Worm (Caenorhabditis elegans) whole organism, L1 larva: Measurements from ENCODE around the gene F46C5.9.

Experiments
- C04F5.9 ChIP-seq: sonication (generic microtip); optimal IDR thresholded peaks from 2 replicates; lab custom pipeline; 2016; ENCODE audit warnings: missing genetic modification characterization, missing compliant biosample characterization
- C16A3.4 ChIP-seq: fragments of 150-350 bp; optimal IDR thresholded peaks from 2 replicates; lab custom pipeline; 2014; ENCODE audit warnings: missing biosample characterization, missing genetic modification characterization
- C34B4.2 ChIP-seq: sonication (generic microtip); optimal IDR thresholded peaks from 2 replicates; lab custom pipeline; 2017; ENCODE audit warnings: mild to moderate bottlenecking, missing genetic modification characterization, missing compliant biosample characterization
- Y116A8C.19 ChIP-seq: sonication (generic microtip); optimal IDR thresholded peaks from 2 replicates; lab custom pipeline; 2016; ENCODE audit warnings: missing compliant biosample characterization, missing genetic modification characterization, borderline replicate concordance
- aha-1 ChIP-seq: fragments of 150-350 bp; optimal IDR thresholded peaks from 2 replicates; lab custom pipeline; 2014; ENCODE audit warnings: missing biosample characterization, missing genetic modification characterization
- ama-1 ChIP-seq: fragments of 150-350 bp; optimal IDR thresholded peaks from 2 replicates; lab custom pipeline; 2014
- blmp-1 ChIP-seq: fragments of 150-350 bp; optimal IDR thresholded peaks from 2 replicates; lab custom pipeline; 2014; ENCODE audit warnings: missing biosample characterization, missing genetic modification characterization
- ceh-63 ChIP-seq: fragments of 200-800 bp; sonication (Bioruptor generic); optimal IDR thresholded peaks from 2 replicates; lab custom pipeline; 2018; ENCODE audit warnings: mild to moderate bottlenecking, missing genetic modification characterization, missing compliant biosample characterization
- ceh-8 ChIP-seq: fragments of 200-800 bp; sonication (Bioruptor generic); optimal IDR thresholded peaks from 2 replicates; lab custom pipeline; 2018; ENCODE audit warnings: mild to moderate bottlenecking, missing genetic modification characterization, moderate library complexity, missing compliant biosample characterization
- ceh-82 ChIP-seq, 3 experiments: fragments of 150-350 bp in 1 of 3; sonication (generic microtip) in 2 of 3; optimal IDR thresholded peaks; 2 replicates each; lab custom pipeline; 2014 to 2017; ENCODE audit warnings: missing biosample characterization in 3 of 3, missing genetic modification characterization in 3 of 3
- ceh-88 ChIP-seq: fragments of 200-800 bp; sonication (Bioruptor generic); IDR thresholded peaks from 2 replicates; pipeline ENCODE4 v1.3.6; 2022; ENCODE audit warnings: missing genetic modification characterization, missing compliant biosample characterization
- dpl-1 ChIP-seq, 3 experiments: fragments of 150-350 bp in 2 of 3; sonication (generic microtip) in 1 of 3; optimal IDR thresholded peaks; 2 replicates each; lab custom pipeline; 2014 to 2017; ENCODE audit warnings: missing biosample characterization in 3 of 3, missing genetic modification characterization in 3 of 3, missing genetic modification reagents in 3 of 3
- efl-1 ChIP-seq, 4 experiments: fragments of 150-350 bp; optimal IDR thresholded peaks in 3 of 4; peaks in 1 of 4; 1 replicate in 1 of 4; 2 replicates in 3 of 4; lab custom pipeline; 2014; ENCODE audit warnings: missing biosample characterization in 2 of 4, missing genetic modification characterization in 2 of 4, missing genetic modification reagents in 2 of 4
- egl-27 ChIP-seq, 2 experiments: fragments of 150-350 bp in 1 of 2; sonication (generic microtip); optimal IDR thresholded peaks; 3 replicates each; lab custom pipeline; 2017 to 2018; ENCODE audit warnings: missing biosample characterization in 2 of 2, missing genetic modification characterization in 2 of 2, missing genetic modification reagents in 2 of 2
- elt-2 ChIP-seq: sonication (generic microtip); optimal IDR thresholded peaks from 2 replicates; lab custom pipeline; 2016; ENCODE audit warnings: missing genetic modification characterization, mild to moderate bottlenecking, inconsistent platforms, missing compliant biosample characterization, missing genetic modification reagents
- elt-3 ChIP-seq, 6 experiments: fragments of 150-350 bp in 1 of 6; sonication (generic microtip); optimal IDR thresholded peaks; 2 replicates each; lab custom pipeline; 2017 to 2018; ENCODE audit warnings: missing biosample characterization in 6 of 6, missing genetic modification characterization in 6 of 6, inconsistent platforms in 1 of 6
- ets-5 ChIP-seq: fragments of 200-800 bp; sonication (Bioruptor generic); IDR thresholded peaks from 2 replicates; pipeline ENCODE4 v1.3.6; 2022; ENCODE audit warnings: missing genetic modification characterization, missing compliant biosample characterization
- fkh-8 ChIP-seq: sonication (generic microtip); optimal IDR thresholded peaks from 2 replicates; lab custom pipeline; 2016; ENCODE audit warnings: mild to moderate bottlenecking, missing genetic modification characterization, missing compliant biosample characterization
- hlh-4 ChIP-seq: sonication (generic microtip); optimal IDR thresholded peaks from 2 replicates; lab custom pipeline; 2016; ENCODE audit warnings: mild to moderate bottlenecking, missing genetic modification characterization, missing compliant biosample characterization
- hpl-2 ChIP-seq: fragments of 150-350 bp; optimal IDR thresholded peaks from 2 replicates; lab custom pipeline; 2014; ENCODE audit warnings: missing biosample characterization, missing genetic modification reagents, missing genetic modification characterization
- lin-13 ChIP-seq: fragments of 150-350 bp; optimal IDR thresholded peaks from 2 replicates; lab custom pipeline; 2014; ENCODE audit warnings: missing biosample characterization, missing genetic modification reagents, missing genetic modification characterization
- lin-14 ChIP-seq: fragments of 200-800 bp; sonication (Bioruptor generic); optimal IDR thresholded peaks from 2 replicates; lab custom pipeline; 2018; ENCODE audit warnings: mild to moderate bottlenecking, missing genetic modification characterization, moderate library complexity, missing compliant biosample characterization
- lin-15B ChIP-seq: fragments of 150-350 bp; sonication (generic microtip); optimal IDR thresholded peaks from 3 replicates; lab custom pipeline; 2014; ENCODE audit warnings: missing biosample characterization, missing genetic modification characterization
- lin-35 ChIP-seq, 2 experiments: fragments of 150-350 bp; optimal IDR thresholded peaks; 2 replicates each; lab custom pipeline; 2014; ENCODE audit warnings: missing biosample characterization in 2 of 2, missing genetic modification characterization in 2 of 2, missing genetic modification reagents in 2 of 2
- lin-39 ChIP-seq: fragments of 150-350 bp; optimal IDR thresholded peaks from 2 replicates; lab custom pipeline; 2014; ENCODE audit warnings: missing biosample characterization, missing genetic modification reagents, missing genetic modification characterization
- lsy-2 ChIP-seq, 2 experiments: fragments of 150-350 bp; optimal IDR thresholded peaks; 2 replicates each; lab custom pipeline; 2014; ENCODE audit warnings: missing biosample characterization in 2 of 2, missing genetic modification characterization in 2 of 2
- nhr-12 ChIP-seq: sonication (generic microtip); optimal IDR thresholded peaks from 2 replicates; lab custom pipeline; 2017; ENCODE audit warnings: missing biosample characterization, missing genetic modification characterization
- nhr-47 ChIP-seq: sonication (generic microtip); optimal IDR thresholded peaks from 2 replicates; lab custom pipeline; 2016; ENCODE audit warnings: mild to moderate bottlenecking, missing genetic modification characterization, moderate library complexity, missing compliant biosample characterization
- nhr-71 ChIP-seq: sonication (generic microtip); optimal IDR thresholded peaks from 2 replicates; lab custom pipeline; 2016; ENCODE audit warnings: mild to moderate bottlenecking, missing genetic modification characterization, moderate library complexity, missing compliant biosample characterization
- nhr-77 ChIP-seq: fragments of 150-350 bp; optimal IDR thresholded peaks from 2 replicates; lab custom pipeline; 2014; ENCODE audit warnings: missing biosample characterization, missing genetic modification characterization
- nhr-85 ChIP-seq: sonication (generic microtip); peaks from one replicate; lab custom pipeline; 2016; ENCODE audit warnings: missing genetic modification characterization, inconsistent platforms, missing compliant biosample characterization
- pax-3 ChIP-seq: fragments of 200-800 bp; sonication (Bioruptor generic); optimal IDR thresholded peaks from 2 replicates; lab custom pipeline; 2018; ENCODE audit warnings: mild to moderate bottlenecking, missing genetic modification characterization, moderate library complexity, missing compliant biosample characterization
- skn-1 ChIP-seq: fragments of 150-350 bp; optimal IDR thresholded peaks from 2 replicates; lab custom pipeline; 2014; ENCODE audit warnings: missing biosample characterization, missing genetic modification characterization
- snpc-4 ChIP-seq: fragments of 150-350 bp; optimal IDR thresholded peaks from 2 replicates; lab custom pipeline; 2014; ENCODE audit warnings: missing biosample characterization, missing genetic modification characterization
- snu-23 ChIP-seq: sonication (generic microtip); optimal IDR thresholded peaks from 2 replicates; lab custom pipeline; 2016; ENCODE audit warnings: missing genetic modification characterization, missing compliant biosample characterization
- tlp-1 ChIP-seq: fragments of 150-350 bp; optimal IDR thresholded peaks from 2 replicates; lab custom pipeline; 2014; ENCODE audit warnings: missing biosample characterization, missing genetic modification characterization
- unc-130 ChIP-seq: fragments of 150-350 bp; optimal IDR thresholded peaks from 2 replicates; lab custom pipeline; 2017; ENCODE audit warnings: missing biosample characterization, missing genetic modification characterization, inconsistent platforms
- unc-86 ChIP-seq: sonication (generic microtip); optimal IDR thresholded peaks from 2 replicates; lab custom pipeline; 2016; ENCODE audit warnings: missing genetic modification characterization, missing compliant biosample characterization
- xbp-1 ChIP-seq: sonication (generic microtip); optimal IDR thresholded peaks from 2 replicates; lab custom pipeline; 2016; ENCODE audit warnings: missing genetic modification characterization, missing compliant biosample characterization
- zag-1 ChIP-seq: fragments of 150-350 bp; optimal IDR thresholded peaks from 2 replicates; lab custom pipeline; 2014; ENCODE audit warnings: missing biosample characterization, missing genetic modification characterization
- ztf-11 ChIP-seq, 2 experiments: sonication (generic microtip); optimal IDR thresholded peaks; 2 replicates each; lab custom pipeline; 2016 to 2017; ENCODE audit warnings: missing genetic modification characterization in 2 of 2, missing biosample characterization in 1 of 2, missing compliant biosample characterization in 1 of 2

The F46C5.9 gene

ce11 chrII:8789828-8790558 is 20.5 kb downstream of the F46C5.9 start, which contains the start of gene F07H5.13 (continued):
- TF ChIP-seq pax-3 (tag; lab: Kevin White, UChicago) (no peak), hpl-2 (no peak), C16A3.4 (tag; lab: Kevin White, UChicago) (peak; percentile 8), C34B4.2 (no peak), zag-1 (tag; lab: Kevin White, UChicago) (no peak), efl-1 (optimal IDR thresholded peaks at IDR 0.05; lab: Kevin White, UChicago) (no peak), efl-1 (GFP tag; optimal IDR thresholded peaks at IDR 0.05 in 1 of 2; lab: Kevin White, UChicago) (peak in 1 of 2 experiments; percentile 92), ceh-82 (tag; optimal IDR thresholded peaks at IDR 0.05; lab: Kevin White, UChicago) (no peak), nhr-12 (tag; lab: Kevin White, UChicago) (no peak), lin-39 (tag; lab: Kevin White, UChicago) (no peak), Y116A8C.19 (tag; lab: Kevin White, UChicago) (no peak), xbp-1 (tag; lab: Kevin White, UChicago) (no peak), aha-1 (tag; lab: Kevin White, UChicago) (no peak), dpl-1 (GFP tag; optimal IDR thresholded peaks at IDR 0.05; lab: Kevin White, UChicago) (no peak), nhr-77 (no peak), skn-1 (tag; lab: Kevin White, UChicago) (no peak), unc-130 (tag; lab: Kevin White, UChicago) (no peak), blmp-1 (tag; lab: Kevin White, UChicago) (peak; percentile 9), C04F5.9 (tag; lab: Kevin White, UChicago) (no peak), lin-35 (GFP tag; optimal IDR thresholded peaks at IDR 0.05; lab: Kevin White, UChicago) (no peak), elt-3 (tag; optimal IDR thresholded peaks at IDR 0.05; lab: Kevin White, UChicago) (no peak), ceh-8 (GFP tag; lab: Kevin White, UChicago) (no peak), tlp-1 (tag; lab: Kevin White, UChicago) (no peak), hlh-4 (tag; lab: Kevin White, UChicago) (no peak), snu-23 (no peak), lin-14 (GFP tag; lab: Kevin White, UChicago) (no peak), fkh-8 (tag; lab: Kevin White, UChicago) (no peak), elt-2 (tag; lab: Kevin White, UChicago) (peak; percentile 42), lsy-2 (tag; optimal IDR thresholded peaks at IDR 0.05; lab: Kevin White, UChicago) (peak; percentile 35 to 38), lin-15B (tag; lab: Kevin White, UChicago) (no peak), egl-27 (tag; optimal IDR thresholded peaks at IDR 0.05; lab: Kevin White, UChicago) (no peak), lin-13 (GFP tag; lab: Kevin White, UChicago) (peak; percentile 19), ceh-63 (GFP tag; lab: Kevin White, UChicago) (no peak), ceh-88 (no peak), snpc-4 (no peak), nhr-71 (tag; lab: Kevin White, UChicago) (peak; percentile 54), ama-1 (peak; percentile 88), ztf-11 (tag; optimal IDR thresholded peaks at IDR 0.05; lab: Kevin White, UChicago) (peak in 1 of 2 experiments; percentile 17), nhr-47 (tag; lab: Kevin White, UChicago) (peak; percentile 58), unc-86 (tag; lab: Kevin White, UChicago) (no peak)

ce11 chrII:8788752-8789151 is 21.8 kb downstream of the F46C5.9 start:
- no peak for TF ChIP-seq ets-5
- peak; percentile 64 for TF ChIP-seq nhr-85
- TF ChIP-seq, all 84 proteins: peak for 1
